Worm (Caenorhabditis elegans) whole organism, L3 larva: Measurements from ENCODE around the gene fbxb-65.

Experiments
- R02D3.7 ChIP-seq: fragments of 150-350 bp; optimal IDR thresholded peaks from 2 replicates; lab custom pipeline; 2014; ENCODE audit warnings: missing biosample characterization, missing genetic modification characterization
- ama-1 ChIP-seq: fragments of 150-350 bp; optimal IDR thresholded peaks from 2 replicates; lab custom pipeline; 2018
- ceh-16 ChIP-seq: sonication (generic microtip); optimal IDR thresholded peaks from 2 replicates; lab custom pipeline; 2017; ENCODE audit warnings: missing biosample characterization, missing genetic modification characterization
- ceh-28 ChIP-seq: fragments of 150-350 bp; optimal IDR thresholded peaks from 2 replicates; lab custom pipeline; 2014; ENCODE audit warnings: missing biosample characterization, missing genetic modification reagents, missing genetic modification characterization
- ceh-9 ChIP-seq: sonication (generic microtip); optimal IDR thresholded peaks from 2 replicates; lab custom pipeline; 2018; ENCODE audit warnings: missing biosample characterization, missing genetic modification characterization
- daf-12 ChIP-seq: fragments of 150-350 bp; optimal IDR thresholded peaks from 2 replicates; lab custom pipeline; 2014; ENCODE audit warnings: missing biosample characterization, missing genetic modification reagents, missing genetic modification characterization
- egl-27 ChIP-seq: sonication (generic microtip); optimal IDR thresholded peaks from 4 replicates; lab custom pipeline; 2017; ENCODE audit warnings: missing biosample characterization, missing genetic modification reagents, missing genetic modification characterization
- egl-5 ChIP-seq: fragments of 150-350 bp; optimal IDR thresholded peaks from 2 replicates; lab custom pipeline; 2017; ENCODE audit warnings: missing biosample characterization, missing genetic modification reagents, missing genetic modification characterization, inconsistent platforms
- elt-1 ChIP-seq: fragments of 150-350 bp; optimal IDR thresholded peaks from 2 replicates; lab custom pipeline; 2014; ENCODE audit warnings: missing biosample characterization, missing genetic modification characterization
- elt-2 ChIP-seq: sonication (generic microtip); optimal IDR thresholded peaks from 2 replicates; lab custom pipeline; 2016; ENCODE audit warnings: missing genetic modification reagents, mild to moderate bottlenecking, missing genetic modification characterization, missing compliant biosample characterization
- elt-3 ChIP-seq, 3 experiments: fragments of 150-350 bp in 1 of 3; sonication (generic microtip) in 2 of 3; optimal IDR thresholded peaks; 2 replicates in 2 of 3; 4 replicates in 1 of 3; lab custom pipeline; 2014 to 2017; ENCODE audit warnings: missing biosample characterization in 3 of 3, missing genetic modification characterization in 3 of 3
- eor-1 ChIP-seq, 2 experiments: fragments of 150-350 bp; optimal IDR thresholded peaks; 2 replicates each; lab custom pipeline; 2014 to 2018; ENCODE audit warnings: missing biosample characterization in 2 of 2, missing genetic modification characterization in 2 of 2
- fos-1 ChIP-seq: fragments of 150-350 bp; optimal IDR thresholded peaks from 2 replicates; lab custom pipeline; 2014; ENCODE audit warnings: missing biosample characterization, missing genetic modification characterization
- hmg-11 ChIP-seq: sonication (generic microtip); optimal IDR thresholded peaks from 2 replicates; lab custom pipeline; 2016; ENCODE audit warnings: missing genetic modification characterization, missing compliant biosample characterization
- jun-1 ChIP-seq: fragments of 150-350 bp; optimal IDR thresholded peaks from 2 replicates; lab custom pipeline; 2014; ENCODE audit warnings: missing biosample characterization, missing genetic modification reagents, missing genetic modification characterization
- lin-15B ChIP-seq: fragments of 150-350 bp; optimal IDR thresholded peaks from 2 replicates; lab custom pipeline; 2014; ENCODE audit warnings: missing biosample characterization, missing genetic modification characterization
- lsy-12 ChIP-seq: sonication (generic microtip); optimal IDR thresholded peaks from 2 replicates; lab custom pipeline; 2016; ENCODE audit warnings: mild to moderate bottlenecking, missing genetic modification characterization, missing compliant biosample characterization
- mdl-1 ChIP-seq: fragments of 150-350 bp; optimal IDR thresholded peaks from 2 replicates; lab custom pipeline; 2014; ENCODE audit warnings: missing biosample characterization, missing genetic modification characterization
- nfya-1 ChIP-seq: sonication (generic microtip); optimal IDR thresholded peaks from 2 replicates; lab custom pipeline; 2017; ENCODE audit warnings: missing genetic modification characterization, mild to moderate bottlenecking, missing compliant biosample characterization, antibody characterized with exemption, moderate library complexity; ENCODE audit not compliant: insufficient read depth
- nhr-12 ChIP-seq: fragments of 150-350 bp; optimal IDR thresholded peaks from 2 replicates; lab custom pipeline; 2014; ENCODE audit warnings: missing biosample characterization, missing genetic modification characterization
- nhr-237 ChIP-seq: fragments of 150-350 bp; optimal IDR thresholded peaks from 2 replicates; lab custom pipeline; 2014; ENCODE audit warnings: missing biosample characterization, missing genetic modification characterization
- nhr-25 ChIP-seq: sonication (generic microtip); optimal IDR thresholded peaks from 2 replicates; lab custom pipeline; 2017; ENCODE audit warnings: missing biosample characterization, missing genetic modification characterization
- nhr-28 ChIP-seq: fragments of 150-350 bp; optimal IDR thresholded peaks from 2 replicates; lab custom pipeline; 2014; ENCODE audit warnings: missing biosample characterization, missing genetic modification characterization
- nhr-67 ChIP-seq: fragments of 150-350 bp; optimal IDR thresholded peaks from 2 replicates; lab custom pipeline; 2014; ENCODE audit warnings: missing biosample characterization, missing genetic modification characterization
- nhr-77 ChIP-seq: fragments of 150-350 bp; optimal IDR thresholded peaks from 2 replicates; lab custom pipeline; 2014; ENCODE audit warnings: missing biosample characterization, missing genetic modification characterization
- pqm-1 ChIP-seq: fragments of 150-350 bp; optimal IDR thresholded peaks from 2 replicates; lab custom pipeline; 2017; ENCODE audit warnings: missing biosample characterization, missing genetic modification characterization, inconsistent platforms
- sea-2 ChIP-seq: fragments of 150-350 bp; sonication (generic microtip); optimal IDR thresholded peaks from 4 replicates; lab custom pipeline; 2014; ENCODE audit warnings: missing biosample characterization, missing genetic modification reagents, missing genetic modification characterization
- skn-1 ChIP-seq: fragments of 150-350 bp; optimal IDR thresholded peaks from 2 replicates; lab custom pipeline; 2014; ENCODE audit warnings: missing biosample characterization, missing genetic modification characterization
- snpc-4 ChIP-seq: fragments of 150-350 bp; optimal IDR thresholded peaks from 2 replicates; lab custom pipeline; 2014; ENCODE audit warnings: missing biosample characterization, missing genetic modification characterization
- unc-39 ChIP-seq: sonication (generic microtip); optimal IDR thresholded peaks from 4 replicates; lab custom pipeline; 2017; ENCODE audit warnings: missing biosample characterization, missing genetic modification characterization
- zag-1 ChIP-seq: fragments of 150-350 bp; optimal IDR thresholded peaks from 2 replicates; lab custom pipeline; 2014; ENCODE audit warnings: missing biosample characterization, missing genetic modification characterization
- ztf-11 ChIP-seq: fragments of 150-350 bp; optimal IDR thresholded peaks from 2 replicates; lab custom pipeline; 2014; ENCODE audit warnings: missing biosample characterization, missing genetic modification characterization
- ztf-4 ChIP-seq: fragments of 150-350 bp; optimal IDR thresholded peaks from 2 replicates; lab custom pipeline; 2014; ENCODE audit warnings: missing biosample characterization, missing genetic modification characterization

Gene fbxb-65

ce11 chrV:19329263-19329662 is at the start of gene fbxb-65:
Gene fbxb-65, plus strand, starts transcription at chrV:19329563.
- no peak for TF ChIP-seq nhr-25 (tag; lab: Kevin White, UChicago)
- TF ChIP-seq elt-2 (tag; lab: Kevin White, UChicago): no peak
- TF ChIP-seq zag-1: no peak
- TF ChIP-seq R02D3.7 (tag; lab: Kevin White, UChicago): no peak
- TF ChIP-seq lsy-12: no peak
- no peak for TF ChIP-seq ztf-11 (tag; lab: Kevin White, UChicago)
- TF ChIP-seq sea-2 (GFP tag; lab: Kevin White, UChicago): no peak
- TF ChIP-seq ceh-9: no peak
- TF ChIP-seq mdl-1 (tag; lab: Kevin White, UChicago): no peak
- no peak for TF ChIP-seq fos-1 (tag; lab: Kevin White, UChicago)
- TF ChIP-seq nfya-1 (tag; lab: Kevin White, UChicago): no peak
- TF ChIP-seq daf-12: no peak
- TF ChIP-seq ceh-28: no peak
- no peak for TF ChIP-seq elt-3 (tag; optimal IDR thresholded peaks at IDR 0.05; lab: Kevin White, UChicago)
- TF ChIP-seq elt-1 (tag; lab: Kevin White, UChicago): no peak
- no peak for TF ChIP-seq egl-27 (tag; lab: Kevin White, UChicago)
- TF ChIP-seq ceh-16 (tag; lab: Kevin White, UChicago): no peak
- no peak for TF ChIP-seq pqm-1

ce11 chrV:19279888-19280287 is 49.5 kb upstream of the fbxb-65 start, which contains the start of gene F21D9.8:
Gene F21D9.8, minus strand, starts transcription at chrV:19279988.
- TF ChIP-seq hmg-11 (tag; lab: Kevin White, UChicago): no peak

- no peak for TF ChIP-seq elt-1 (tag; lab: Kevin White, UChicago)
- no peak for TF ChIP-seq nhr-77
These were observed 47.0 kb upstream of the fbxb-65 start, which contains the start of gene fbxb-117 for ce11 chrV:19282314-19282713. Gene fbxb-117, plus strand, starts transcription at chrV:19282614.

ce11 chrV:19285921-19286320 is 43.4 kb upstream of the fbxb-65 start:
- TF ChIP-seq ceh-9: no peak
- no peak for TF ChIP-seq egl-5
- no peak for TF ChIP-seq skn-1 (tag; lab: Kevin White, UChicago)
- no peak for TF ChIP-seq R02D3.7 (tag; lab: Kevin White, UChicago)
- TF ChIP-seq daf-12: no peak
- TF ChIP-seq nhr-28 (tag; lab: Kevin White, UChicago): no peak
- TF ChIP-seq elt-3 (tag; optimal IDR thresholded peaks at IDR 0.05; lab: Kevin White, UChicago): no peak

ce11 chrV:19288073-19288805 is 41.1 kb upstream of the fbxb-65 start, which contains the start of the genes F55C9.3 and fbxb-57:
Gene F55C9.3, minus strand, starts transcription at chrV:19288173.
Gene fbxb-57, plus strand, starts transcription at chrV:19288755.
- TF ChIP-seq eor-1 (tag; optimal IDR thresholded peaks at IDR 0.05; lab: Kevin White, UChicago) (no peak), sea-2 (GFP tag; lab: Kevin White, UChicago) (no peak), elt-1 (tag; lab: Kevin White, UChicago) (no peak), lin-15B (no peak), skn-1 (tag; lab: Kevin White, UChicago) (no peak), jun-1 (no peak), nhr-25 (tag; lab: Kevin White, UChicago) (no peak)

ce11 chrV:19293025-19293424 is 36.3 kb upstream of the fbxb-65 start, which contains the start of gene F55C9.5:
Gene F55C9.5, minus strand, starts transcription at chrV:19293125.
- TF ChIP-seq ceh-16 (tag; lab: Kevin White, UChicago) (no peak), unc-39 (tag; lab: Kevin White, UChicago) (no peak), ztf-11 (tag; lab: Kevin White, UChicago) (no peak), lsy-12 (no peak), nhr-67 (tag; lab: Kevin White, UChicago) (no peak), ztf-4 (tag; lab: Kevin White, UChicago) (no peak), nhr-12 (tag; lab: Kevin White, UChicago) (no peak), sea-2 (GFP tag; lab: Kevin White, UChicago) (no peak), snpc-4 (tag; lab: Kevin White, UChicago) (no peak), nhr-237 (no peak), skn-1 (tag; lab: Kevin White, UChicago) (no peak), ama-1 (lab: Kevin White, UChicago) (no peak), elt-1 (tag; lab: Kevin White, UChicago) (no peak), eor-1 (tag; optimal IDR thresholded peaks at IDR 0.05; lab: Kevin White, UChicago) (no peak), jun-1 (no peak), lin-15B (no peak), zag-1 (no peak), mdl-1 (tag; lab: Kevin White, UChicago) (no peak), ceh-28 (no peak)
